Worm (Caenorhabditis elegans) whole organism, late embryonic: ENCODE measurements around the gene fbxa-206.

Source experiments
- C08G9.2 ChIP-seq: sonication (generic microtip); optimal IDR thresholded peaks from 2 replicates; lab custom pipeline; 2016; ENCODE audit warnings: mild to moderate bottlenecking, missing genetic modification characterization, moderate library complexity, missing compliant biosample characterization
- F13H6.1 ChIP-seq: sonication (generic microtip); optimal IDR thresholded peaks from 2 replicates; lab custom pipeline; 2016; ENCODE audit warnings: missing genetic modification characterization, missing compliant biosample characterization
- K02D7.2 ChIP-seq: sonication (generic microtip); optimal IDR thresholded peaks from 2 replicates; lab custom pipeline; 2017; ENCODE audit warnings: mild to moderate bottlenecking, missing genetic modification characterization, missing compliant biosample characterization
- ceh-31 ChIP-seq: sonication (generic microtip); optimal IDR thresholded peaks from 2 replicates; lab custom pipeline; 2016; ENCODE audit warnings: missing genetic modification characterization, missing compliant biosample characterization
- ceh-9 ChIP-seq: sonication (generic microtip); optimal IDR thresholded peaks from 2 replicates; lab custom pipeline; 2016; ENCODE audit warnings: mild to moderate bottlenecking, missing genetic modification characterization, inconsistent platforms, missing compliant biosample characterization
- elt-4 ChIP-seq: sonication (generic microtip); optimal IDR thresholded peaks from 2 replicates; lab custom pipeline; 2016; ENCODE audit warnings: missing genetic modification characterization, missing compliant biosample characterization
- hlh-8 ChIP-seq: sonication (generic microtip); optimal IDR thresholded peaks from 2 replicates; lab custom pipeline; 2016; ENCODE audit warnings: missing genotype, missing genetic modification characterization, missing compliant biosample characterization
- nhr-11 ChIP-seq: fragments of 150-350 bp; optimal IDR thresholded peaks from 2 replicates; lab custom pipeline; 2014; ENCODE audit warnings: missing biosample characterization, missing genetic modification characterization
- npax-4 ChIP-seq: sonication (generic microtip); optimal IDR thresholded peaks from 2 replicates; lab custom pipeline; 2016; ENCODE audit warnings: missing genetic modification characterization, missing compliant biosample characterization
- pag-3 ChIP-seq: sonication (generic microtip); optimal IDR thresholded peaks from 2 replicates; lab custom pipeline; 2016; ENCODE audit warnings: missing compliant biosample characterization, missing genetic modification characterization, borderline replicate concordance
- pax-1 ChIP-seq: fragments of 150-350 bp; optimal IDR thresholded peaks from 2 replicates; lab custom pipeline; 2014; ENCODE audit warnings: missing biosample characterization, missing genetic modification characterization
- pha-4 ChIP-seq: fragments of 150-350 bp; optimal IDR thresholded peaks from 2 replicates; lab custom pipeline; 2018; ENCODE audit warnings: missing biosample characterization, missing genetic modification reagents, missing genetic modification characterization
- pros-1 ChIP-seq: fragments of 150-350 bp; optimal IDR thresholded peaks from 2 replicates; lab custom pipeline; 2014; ENCODE audit warnings: missing biosample characterization, missing genetic modification reagents, missing genetic modification characterization
- tbx-2 ChIP-seq: sonication (generic microtip); optimal IDR thresholded peaks from 2 replicates; lab custom pipeline; 2016; ENCODE audit warnings: missing genetic modification characterization, missing compliant biosample characterization

- no peak for TF ChIP-seq npax-4 (tag; lab: Kevin White, UChicago)
- TF ChIP-seq tbx-2, result no peak
- no peak for TF ChIP-seq pag-3
- TF ChIP-seq pha-4 (tag; lab: Kevin White, UChicago), result no peak
- TF ChIP-seq pax-1, result no peak
- no peak for TF ChIP-seq hlh-8
- TF ChIP-seq elt-4 (tag; lab: Kevin White, UChicago), result no peak
- no peak for TF ChIP-seq F13H6.1
- TF ChIP-seq ceh-9 (tag; lab: Kevin White, UChicago), result no peak
- no peak for TF ChIP-seq nhr-11
- no peak for TF ChIP-seq pros-1 (tag; lab: Kevin White, UChicago)
- no peak for TF ChIP-seq C08G9.2 (tag; lab: Kevin White, UChicago)
- no peak for TF ChIP-seq ceh-31 (tag; lab: Kevin White, UChicago)
- no peak for TF ChIP-seq K02D7.2 (tag; lab: Kevin White, UChicago)
Measured at ce11 chrV:16950036-16950435, 31.8 kb upstream of the fbxa-206 start.
